Fruit fly (Drosophila melanogaster) whole organism, wandering third instar larva: ENCODE data around the gene Actn.

Source experiments
- Abd-B ChIP-seq: fragments of >200 bp; optimal IDR thresholded peaks from 2 replicates; lab custom pipeline; 2017; ENCODE audit warnings: missing biosample characterization, missing genetic modification characterization
- CG32264 ChIP-seq: fragments of 200-800 bp; sonication (Bioruptor generic); optimal IDR thresholded peaks from 2 replicates; lab custom pipeline; 2016; ENCODE audit warnings: missing biosample characterization, missing genetic modification characterization
- CG9705 ChIP-seq: fragments of 200-800 bp; sonication (Bioruptor generic); optimal IDR thresholded peaks from 2 replicates; lab custom pipeline; 2018; ENCODE audit warnings: missing biosample characterization, mild to moderate bottlenecking, missing genetic modification characterization
- CrebA ChIP-seq: fragments of 200-800 bp; sonication (Bioruptor generic); optimal IDR thresholded peaks from 2 replicates; lab custom pipeline; 2016; ENCODE audit warnings: missing biosample characterization, mild to moderate bottlenecking, missing genetic modification characterization, borderline replicate concordance
- Dfd ChIP-seq: fragments of >200 bp; optimal IDR thresholded peaks from 2 replicates; lab custom pipeline; 2017; ENCODE audit warnings: missing biosample characterization, missing genetic modification characterization
- Dif ChIP-seq: fragments of 200-275, 200-300 bp; sonication (Bioruptor generic); optimal IDR thresholded peaks from 2 replicates; lab custom pipeline; 2018; ENCODE audit warnings: missing biosample characterization, missing genetic modification characterization; ENCODE audit not compliant: partially characterized antibody
- GATAd ChIP-seq: sonication (Bioruptor generic); optimal IDR thresholded peaks from 2 replicates; lab custom pipeline; 2016; ENCODE audit warnings: missing biosample characterization, missing genetic modification characterization
- HLH106 ChIP-seq: fragments of 200-800 bp; optimal IDR thresholded peaks from 3 replicates; lab custom pipeline; 2019; ENCODE audit warnings: missing biosample characterization, mild to moderate bottlenecking, missing genetic modification characterization, moderate library complexity
- Hnf4 ChIP-seq: fragments of 200-800 bp; sonication (Bioruptor generic); optimal IDR thresholded peaks from 2 replicates; lab custom pipeline; 2016; ENCODE audit warnings: missing biosample characterization, mild to moderate bottlenecking, missing genetic modification characterization
- Hr78 ChIP-seq: fragments of >200 bp; optimal IDR thresholded peaks from 2 replicates; lab custom pipeline; 2017; ENCODE audit warnings: missing biosample characterization, missing genetic modification characterization
- Hr83 ChIP-seq: fragments of 200-300 bp; sonication (Bioruptor generic); optimal IDR thresholded peaks from 2 replicates; lab custom pipeline; 2016; ENCODE audit warnings: missing biosample characterization, mild to moderate bottlenecking, missing genetic modification characterization, moderate library complexity; ENCODE audit not compliant: poor library complexity, severe bottlenecking
- Jra ChIP-seq: sonication (Bioruptor generic); optimal IDR thresholded peaks from 2 replicates; lab custom pipeline; 2016; ENCODE audit warnings: missing biosample characterization, missing genetic modification characterization
- Mio ChIP-seq: sonication (Bioruptor generic); optimal IDR thresholded peaks from 2 replicates; lab custom pipeline; 2016; ENCODE audit warnings: missing biosample characterization, missing genetic modification characterization
- Myc ChIP-seq: fragments of >200 bp; optimal IDR thresholded peaks from 2 replicates; lab custom pipeline; 2017
- N ChIP-seq: fragments of >200 bp; optimal IDR thresholded peaks from 2 replicates; lab custom pipeline; 2018; ENCODE audit warnings: missing biosample characterization, missing external identifiers, missing genetic modification characterization
- OdsH ChIP-seq: fragments of 200-800 bp; sonication (Bioruptor generic); optimal IDR thresholded peaks from 2 replicates; lab custom pipeline; 2016; ENCODE audit warnings: missing biosample characterization, mild to moderate bottlenecking, missing genetic modification characterization
- Rel ChIP-seq, 2 experiments: fragments of 200-800 bp; sonication (Bioruptor generic) in 1 of 2; optimal IDR thresholded peaks; 2 replicates in 1 of 2; 3 replicates in 1 of 2; lab custom pipeline; 2016 to 2019; ENCODE audit warnings: mild to moderate bottlenecking in 2 of 2, missing biosample characterization in 2 of 2, missing genetic modification characterization in 2 of 2, moderate library complexity in 1 of 2
- Sp1 ChIP-seq: fragments of 200-800 bp; sonication (Bioruptor generic); optimal IDR thresholded peaks from 3 replicates; lab custom pipeline; 2019; ENCODE audit warnings: missing biosample characterization, mild to moderate bottlenecking, missing genetic modification characterization, moderate library complexity
- Vsx2 ChIP-seq: fragments of 200-300, 225-300 bp; sonication (Bioruptor generic); optimal IDR thresholded peaks from 2 replicates; lab custom pipeline; 2018; ENCODE audit warnings: missing biosample characterization, missing genetic modification characterization; ENCODE audit not compliant: partially characterized antibody
- br ChIP-seq: fragments of 200-800 bp; sonication (Bioruptor generic); optimal IDR thresholded peaks from 2 replicates; lab custom pipeline; 2016; ENCODE audit warnings: missing biosample characterization, missing genetic modification characterization
- brk ChIP-seq: fragments of 200-800 bp; sonication (Bioruptor generic); optimal IDR thresholded peaks from 2 replicates; lab custom pipeline; 2016; ENCODE audit warnings: missing biosample characterization, mild to moderate bottlenecking, missing genetic modification characterization
- dl ChIP-seq, 2 experiments: fragments of 175-275, 200-275 bp in 1 of 2; fragments of 200-275 bp in 1 of 2; sonication (Bioruptor generic); optimal IDR thresholded peaks; lab custom pipeline; 2018; ENCODE audit warnings: mild to moderate bottlenecking in 2 of 2, missing biosample characterization in 2 of 2, missing genetic modification characterization in 2 of 2, moderate library complexity in 2 of 2; ENCODE audit not compliant: partially characterized antibody in 2 of 2, insufficient read depth in 1 of 2
- dmrt93B ChIP-seq: fragments of 200-800 bp; sonication (Bioruptor generic); optimal IDR thresholded peaks from 2 replicates; lab custom pipeline; 2018; ENCODE audit warnings: missing biosample characterization, mild to moderate bottlenecking, missing genetic modification characterization
- dsf ChIP-seq: sonication (Bioruptor generic); optimal IDR thresholded peaks from 2 replicates; lab custom pipeline; 2016; ENCODE audit warnings: missing biosample characterization, missing genetic modification characterization, borderline replicate concordance
- ey ChIP-seq: fragments of 200-800 bp; sonication (Bioruptor generic); optimal IDR thresholded peaks from 2 replicates; lab custom pipeline; 2016; ENCODE audit warnings: missing biosample characterization, missing genetic modification characterization
- foxo ChIP-seq, 2 experiments: fragments of 200-800 bp; sonication (Bioruptor generic); optimal IDR thresholded peaks; 2 replicates in 1 of 2; 3 replicates in 1 of 2; lab custom pipeline; 2016 to 2017; ENCODE audit warnings: missing biosample characterization in 2 of 2, missing genetic modification characterization in 2 of 2
- fru ChIP-seq: fragments of 200-800 bp; sonication (Bioruptor generic); optimal IDR thresholded peaks from 3 replicates; lab custom pipeline; 2016; ENCODE audit warnings: missing biosample characterization, mild to moderate bottlenecking, missing genetic modification characterization
- h ChIP-seq: fragments of 200-800 bp; sonication (Bioruptor generic); optimal IDR thresholded peaks from 3 replicates; lab custom pipeline; 2016; ENCODE audit warnings: missing biosample characterization, mild to moderate bottlenecking, missing genetic modification characterization
- jim ChIP-seq: fragments of 175-275, 200-325 bp; sonication (Bioruptor generic); optimal IDR thresholded peaks from 2 replicates; lab custom pipeline; 2016; ENCODE audit warnings: missing biosample characterization, mild to moderate bottlenecking, missing genetic modification characterization
- lola ChIP-seq: fragments of >200 bp; optimal IDR thresholded peaks from 2 replicates; lab custom pipeline; 2017; ENCODE audit warnings: missing biosample characterization, missing genetic modification characterization
- pan ChIP-seq: fragments of >200 bp; optimal IDR thresholded peaks from 2 replicates; lab custom pipeline; 2017
- psq ChIP-seq: fragments of 200-800 bp; sonication (Bioruptor generic); optimal IDR thresholded peaks from 3 replicates; lab custom pipeline; 2017; ENCODE audit warnings: missing biosample characterization, mild to moderate bottlenecking, missing genetic modification characterization, moderate library complexity
- rgr ChIP-seq: fragments of 200-800 bp; sonication (Bioruptor generic); optimal IDR thresholded peaks from 3 replicates; lab custom pipeline; 2016; ENCODE audit warnings: missing biosample characterization, mild to moderate bottlenecking, missing genetic modification characterization
- sage ChIP-seq: fragments of 200-800 bp; sonication (Bioruptor generic); optimal IDR thresholded peaks from 2 replicates; lab custom pipeline; 2016; ENCODE audit warnings: missing biosample characterization, mild to moderate bottlenecking, missing genetic modification characterization
- sv ChIP-seq: fragments of 200-800 bp; sonication (Bioruptor generic); optimal IDR thresholded peaks from 3 replicates; lab custom pipeline; 2016; ENCODE audit warnings: missing biosample characterization, missing genetic modification characterization
- tai ChIP-seq: sonication (Bioruptor generic); optimal IDR thresholded peaks from 2 replicates; lab custom pipeline; 2016; ENCODE audit warnings: missing biosample characterization, missing genetic modification characterization
- usp ChIP-seq: fragments of >200 bp; optimal IDR thresholded peaks from 2 replicates; lab custom pipeline; 2017; ENCODE audit warnings: missing biosample characterization, missing genetic modification characterization
- woc ChIP-seq: sonication (Bioruptor generic); optimal IDR thresholded peaks from 2 replicates; lab custom pipeline; 2016; ENCODE audit warnings: missing biosample characterization, mild to moderate bottlenecking, missing genetic modification characterization

The Actn gene

dm6 chrX:2083109-2083508 lies 41.0 kb upstream of the Actn start:
- TF ChIP-seq usp (GFP tag; lab: Kevin White, UChicago): no peak
- TF ChIP-seq Vsx2: no peak
- peak; percentile 74 for TF ChIP-seq CG9705 (GFP tag; lab: Kevin White, UChicago)
- no peak for TF ChIP-seq Abd-B
- TF ChIP-seq Hr78 (GFP tag; lab: Kevin White, UChicago): no peak
- TF ChIP-seq Rel (GFP tag; optimal IDR thresholded peaks at IDR 0.05; lab: Kevin White, UChicago): peak; percentile 1
- peak; percentile 58 for TF ChIP-seq Rel (tag; optimal IDR thresholded peaks at IDR 0.05; lab: Kevin White, UChicago)
- peak; percentile 92 for TF ChIP-seq Hnf4 (GFP tag; lab: Kevin White, UChicago)
- TF ChIP-seq GATAd (GFP tag; lab: Kevin White, UChicago): no peak
- no peak for TF ChIP-seq lola (GFP tag; lab: Kevin White, UChicago)
- TF ChIP-seq Myc (lab: Kevin White, UChicago): no peak
- TF ChIP-seq Hr83 (GFP tag; lab: Kevin White, UChicago): peak; percentile 42
- TF ChIP-seq foxo (GFP tag; optimal IDR thresholded peaks at IDR 0.05; lab: Kevin White, UChicago): peak; percentile 78 to 91
- TF ChIP-seq psq (GFP tag; lab: Kevin White, UChicago): peak; percentile 71
- peak; percentile 92 for TF ChIP-seq h (GFP tag; lab: Kevin White, UChicago)
- no peak for TF ChIP-seq dl (GFP tag; optimal IDR thresholded peaks at IDR 0.05; lab: Kevin White, UChicago; ENCODE audit: insufficient read depth in 1 of 2, partially characterized antibody in 2 of 2)
- TF ChIP-seq N (GFP tag; lab: Kevin White, UChicago): no peak
- peak; percentile 89 for TF ChIP-seq fru (GFP tag; lab: Kevin White, UChicago)
- peak; percentile 44 for TF ChIP-seq Jra (GFP tag; lab: Kevin White, UChicago)
- no peak for TF ChIP-seq jim (GFP tag; lab: Kevin White, UChicago)
- peak; percentile 22 for TF ChIP-seq dsf (GFP tag; lab: Kevin White, UChicago)
- no peak for TF ChIP-seq brk (GFP tag; lab: Kevin White, UChicago)
- TF ChIP-seq dmrt93B (GFP tag; lab: Kevin White, UChicago): peak; percentile 82
- TF ChIP-seq sv (GFP tag; lab: Kevin White, UChicago): peak; percentile 25
- TF ChIP-seq Mio: peak; percentile 70
- TF ChIP-seq Dif (GFP tag; lab: Kevin White, UChicago): no peak
- TF ChIP-seq br (GFP tag; lab: Kevin White, UChicago): peak; percentile 89
- TF ChIP-seq OdsH (GFP tag; lab: Kevin White, UChicago): peak; percentile 86
- TF ChIP-seq rgr: peak; percentile 94
- peak; percentile 92 for TF ChIP-seq HLH106 (tag; lab: Kevin White, UChicago)
- TF ChIP-seq sage: no peak
- TF ChIP-seq woc (GFP tag; lab: Kevin White, UChicago): peak; percentile 59
- no peak for TF ChIP-seq tai (GFP tag; lab: Kevin White, UChicago)
- TF ChIP-seq ey (GFP tag; lab: Kevin White, UChicago): peak; percentile 94
- TF ChIP-seq CG32264 (GFP tag; lab: Kevin White, UChicago): peak; percentile 77
- peak; percentile 84 for TF ChIP-seq Sp1 (GFP tag; lab: Kevin White, UChicago)
- TF ChIP-seq, all 38 proteins: peak for 21

DNA sequence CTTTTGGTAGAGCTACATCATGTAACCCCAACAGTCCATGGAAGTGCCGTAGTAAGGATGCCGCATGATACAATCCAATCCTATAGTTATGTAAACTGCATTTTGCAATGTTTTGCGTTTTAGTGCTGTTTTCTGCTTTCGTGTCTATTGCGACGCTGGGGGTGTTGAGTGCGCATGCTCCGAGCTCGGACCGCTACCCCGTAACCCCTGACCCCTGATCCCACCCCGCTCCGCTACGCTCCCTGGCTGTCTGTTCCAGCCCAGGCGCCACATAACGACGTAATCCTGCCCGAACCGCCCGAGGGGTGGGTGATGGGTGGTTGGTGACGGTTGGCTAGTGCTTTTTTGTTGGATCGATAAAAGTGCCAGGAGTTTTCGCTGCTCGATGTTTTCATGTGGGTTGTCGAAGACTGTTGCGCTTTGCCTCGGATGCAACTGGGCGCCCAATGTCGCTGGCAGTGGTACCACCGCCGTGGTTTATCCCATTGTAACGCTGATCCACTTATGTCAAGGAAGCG lies 39.8 kb upstream of the Actn start:
- no peak for TF ChIP-seq Myc (lab: Kevin White, UChicago)

DNA sequence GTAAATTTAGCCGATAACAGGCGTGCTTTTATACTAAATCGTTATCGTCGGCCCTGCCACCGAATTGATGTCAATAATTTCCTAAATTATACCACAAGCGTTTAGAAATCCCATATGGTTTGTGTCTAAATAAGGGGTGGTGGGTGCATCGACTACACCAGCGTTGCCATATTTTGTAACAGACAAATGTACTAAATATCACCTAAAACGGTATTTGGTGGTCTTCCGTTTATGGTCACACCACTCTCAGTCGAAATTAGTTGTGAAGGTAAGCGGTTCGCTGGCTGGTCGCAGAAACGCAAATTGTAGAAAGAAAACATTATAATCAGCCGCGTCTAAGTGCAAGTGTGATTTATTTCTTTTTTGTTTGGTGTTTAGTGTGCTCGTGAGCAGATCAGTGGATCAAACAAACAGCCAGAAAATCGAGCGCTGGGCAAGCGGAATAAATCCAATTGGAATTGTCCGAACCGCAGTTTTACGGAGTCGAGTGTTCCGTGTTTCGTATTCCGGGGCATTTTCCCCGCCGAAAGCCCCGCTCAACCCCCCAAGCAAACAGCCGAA lies 38.3 kb upstream of the Actn start, which contains the start of the genes CG16903 and Unc-76:
CG16903 (minus strand) TSS at position 39 of the 561 bp plus-strand sequence.
Unc-76 (plus strand) TSS at position 244 of the 561 bp plus-strand sequence.
- TF ChIP-seq CG9705 (GFP tag; lab: Kevin White, UChicago): no peak
- no peak for TF ChIP-seq N (GFP tag; lab: Kevin White, UChicago)
- TF ChIP-seq Rel (GFP tag; optimal IDR thresholded peaks at IDR 0.05; lab: Kevin White, UChicago): no peak
- TF ChIP-seq Rel (tag; optimal IDR thresholded peaks at IDR 0.05; lab: Kevin White, UChicago): peak; percentile 79
- peak; percentile 6 for TF ChIP-seq dmrt93B (GFP tag; lab: Kevin White, UChicago)
- TF ChIP-seq sage: no peak
- peak; percentile 45 for TF ChIP-seq HLH106 (tag; lab: Kevin White, UChicago)
- no peak for TF ChIP-seq pan (lab: Kevin White, UChicago)
- TF ChIP-seq Jra (GFP tag; lab: Kevin White, UChicago): peak; percentile 6
- no peak for TF ChIP-seq usp (GFP tag; lab: Kevin White, UChicago)
- no peak for TF ChIP-seq Hr78 (GFP tag; lab: Kevin White, UChicago)
- TF ChIP-seq CrebA: no peak
- peak in 1 of 2 experiments; percentile 19 for TF ChIP-seq foxo (GFP tag; optimal IDR thresholded peaks at IDR 0.05; lab: Kevin White, UChicago)
- TF ChIP-seq dl (GFP tag; optimal IDR thresholded peaks at IDR 0.05; lab: Kevin White, UChicago; ENCODE audit: insufficient read depth in 1 of 2, partially characterized antibody in 2 of 2): peak in 1 of 2 experiments; percentile 32
- no peak for TF ChIP-seq dsf (GFP tag; lab: Kevin White, UChicago)
- no peak for TF ChIP-seq CG32264 (GFP tag; lab: Kevin White, UChicago)
- TF ChIP-seq Sp1 (GFP tag; lab: Kevin White, UChicago): peak; percentile 60
- no peak for TF ChIP-seq sv (GFP tag; lab: Kevin White, UChicago)
- no peak for TF ChIP-seq Abd-B
- TF ChIP-seq ey (GFP tag; lab: Kevin White, UChicago): no peak
- peak; percentile 7 for TF ChIP-seq OdsH (GFP tag; lab: Kevin White, UChicago)
- peak; percentile 55 for TF ChIP-seq rgr
- no peak for TF ChIP-seq lola (GFP tag; lab: Kevin White, UChicago)
- peak; percentile 59 for TF ChIP-seq Dif (GFP tag; lab: Kevin White, UChicago)
- TF ChIP-seq Dfd: no peak
- TF ChIP-seq Vsx2: no peak
- peak; percentile 0 for TF ChIP-seq Myc (lab: Kevin White, UChicago)
- TF ChIP-seq psq (GFP tag; lab: Kevin White, UChicago): no peak
- TF ChIP-seq Hr83 (GFP tag; lab: Kevin White, UChicago): no peak
- no peak for TF ChIP-seq jim (GFP tag; lab: Kevin White, UChicago)
- no peak for TF ChIP-seq Mio
- no peak for TF ChIP-seq GATAd (GFP tag; lab: Kevin White, UChicago)
- peak; percentile 6 for TF ChIP-seq woc (GFP tag; lab: Kevin White, UChicago)
- TF ChIP-seq fru (GFP tag; lab: Kevin White, UChicago): peak; percentile 22
- peak; percentile 51 for TF ChIP-seq h (GFP tag; lab: Kevin White, UChicago)
